Worm (Caenorhabditis elegans) whole organism, mixed stage, embryonic: ENCODE results near the gene R05D8.9.

ENCODE experiments used
- M03D4.4 ChIP-seq: sonication (generic microtip); optimal IDR thresholded peaks from 2 replicates; lab custom pipeline; 2017; ENCODE audit warnings: mild to moderate bottlenecking, missing genetic modification characterization, missing compliant biosample characterization
- bed-3 ChIP-seq: fragments of 200-800 bp; sonication (Bioruptor generic); optimal IDR thresholded peaks from 3 replicates; lab custom pipeline; 2018; ENCODE audit warnings: mild to moderate bottlenecking, missing genetic modification characterization, moderate library complexity, missing compliant biosample characterization
- blmp-1 ChIP-seq: fragments of 150-350 bp; optimal IDR thresholded peaks from 2 replicates; lab custom pipeline; 2014; ENCODE audit warnings: missing biosample characterization, missing genetic modification characterization
- ceh-39 ChIP-seq: fragments of 150-350 bp; optimal IDR thresholded peaks from 2 replicates; lab custom pipeline; 2014; ENCODE audit warnings: missing biosample characterization, missing genetic modification characterization
- ceh-43 ChIP-seq: fragments of 200-800 bp; sonication (Bioruptor generic); optimal IDR thresholded peaks from 2 replicates; lab custom pipeline; 2018; ENCODE audit warnings: mild to moderate bottlenecking, missing genetic modification characterization, moderate library complexity, missing compliant biosample characterization
- ceh-83 ChIP-seq: fragments of 200-800 bp; sonication (Bioruptor generic); optimal IDR thresholded peaks from 2 replicates; lab custom pipeline; 2018; ENCODE audit warnings: mild to moderate bottlenecking, missing genetic modification characterization, missing compliant biosample characterization
- ces-1 ChIP-seq: fragments of 150-350 bp; optimal IDR thresholded peaks from 2 replicates; lab custom pipeline; 2014; ENCODE audit warnings: missing biosample characterization, missing genetic modification reagents, missing genetic modification characterization
- cnd-1 ChIP-seq: fragments of 200-800 bp; sonication (Bioruptor generic); optimal IDR thresholded peaks from 2 replicates; lab custom pipeline; 2018; ENCODE audit warnings: mild to moderate bottlenecking, missing genetic modification characterization, missing compliant biosample characterization
- drap-1 ChIP-seq: fragments of 200-800 bp; sonication (Bioruptor generic); optimal IDR thresholded peaks from 3 replicates; lab custom pipeline; 2018; ENCODE audit warnings: mild to moderate bottlenecking, missing genetic modification characterization, missing compliant biosample characterization
- elt-1 ChIP-seq: sonication (generic microtip); optimal IDR thresholded peaks from 2 replicates; lab custom pipeline; 2017; ENCODE audit warnings: missing genetic modification characterization, mild to moderate bottlenecking, missing compliant biosample characterization, antibody characterized with exemption, moderate library complexity, borderline replicate concordance; ENCODE audit not compliant: insufficient read depth
- elt-3 ChIP-seq: fragments of 150-350 bp; optimal IDR thresholded peaks from 2 replicates; lab custom pipeline; 2014; ENCODE audit warnings: missing biosample characterization, missing genetic modification characterization
- flh-1 ChIP-seq: fragments of 200-800 bp; sonication (Bioruptor generic); optimal IDR thresholded peaks from 2 replicates; lab custom pipeline; 2018; ENCODE audit warnings: mild to moderate bottlenecking, missing genetic modification characterization, moderate library complexity, missing compliant biosample characterization
- ham-2 ChIP-seq: fragments of 200-800 bp; sonication (Bioruptor generic); optimal IDR thresholded peaks from 2 replicates; lab custom pipeline; 2018; ENCODE audit warnings: mild to moderate bottlenecking, missing genetic modification characterization, missing compliant biosample characterization
- hlh-1 ChIP-seq: fragments of 150-350 bp; optimal IDR thresholded peaks from 2 replicates; lab custom pipeline; 2014; ENCODE audit warnings: missing biosample characterization, missing genetic modification reagents, missing genetic modification characterization
- lin-32 ChIP-seq: fragments of 200-800 bp; sonication (Bioruptor generic); optimal IDR thresholded peaks from 2 replicates; lab custom pipeline; 2018; ENCODE audit warnings: mild to moderate bottlenecking, missing genetic modification characterization, missing compliant biosample characterization
- lsy-2 ChIP-seq: fragments of 150-350 bp; optimal IDR thresholded peaks from 2 replicates; lab custom pipeline; 2014; ENCODE audit warnings: missing biosample characterization, missing genetic modification characterization
- mab-5 ChIP-seq: fragments of 150-350 bp; optimal IDR thresholded peaks from 2 replicates; lab custom pipeline; 2014; ENCODE audit warnings: missing biosample characterization, missing genetic modification characterization
- mep-1 ChIP-seq: fragments of 150-350 bp; optimal IDR thresholded peaks from 2 replicates; lab custom pipeline; 2017; ENCODE audit warnings: missing biosample characterization, missing genetic modification reagents, missing genetic modification characterization, inconsistent platforms
- mls-2 ChIP-seq: sonication (generic microtip); optimal IDR thresholded peaks from 2 replicates; lab custom pipeline; 2016; ENCODE audit warnings: mild to moderate bottlenecking, missing genetic modification characterization, moderate library complexity, missing compliant biosample characterization
- nhr-12 ChIP-seq: fragments of 150-350 bp; optimal IDR thresholded peaks from 2 replicates; lab custom pipeline; 2014; ENCODE audit warnings: missing biosample characterization, missing genetic modification characterization
- nhr-2 ChIP-seq: fragments of 150-350 bp; optimal IDR thresholded peaks from 2 replicates; lab custom pipeline; 2014; ENCODE audit warnings: missing biosample characterization, missing genetic modification characterization
- nhr-237 ChIP-seq: fragments of 150-350 bp; optimal IDR thresholded peaks from 2 replicates; lab custom pipeline; 2014; ENCODE audit warnings: missing biosample characterization, missing genetic modification characterization
- nhr-76 ChIP-seq: sonication (generic microtip); optimal IDR thresholded peaks from 2 replicates; lab custom pipeline; 2017; ENCODE audit warnings: missing biosample characterization, missing genetic modification characterization
- pha-4 ChIP-seq: fragments of 150-350 bp; optimal IDR thresholded peaks from 2 replicates; lab custom pipeline; 2018; ENCODE audit warnings: missing biosample characterization, missing genetic modification reagents, missing genetic modification characterization
- sem-2 ChIP-seq: fragments of 200-800 bp; sonication (Bioruptor generic); optimal IDR thresholded peaks from 2 replicates; lab custom pipeline; 2018; ENCODE audit warnings: mild to moderate bottlenecking, missing genetic modification characterization, missing compliant biosample characterization
- snpc-4 ChIP-seq: fragments of 150-350 bp; optimal IDR thresholded peaks from 2 replicates; lab custom pipeline; 2014; ENCODE audit warnings: missing biosample characterization, missing genetic modification characterization
- sptf-1 ChIP-seq: sonication (generic microtip); optimal IDR thresholded peaks from 2 replicates; lab custom pipeline; 2017; ENCODE audit warnings: mild to moderate bottlenecking, missing genetic modification characterization, moderate library complexity, missing compliant biosample characterization
- tbx-8 ChIP-seq: fragments of 200-800 bp; sonication (Bioruptor generic); optimal IDR thresholded peaks from 2 replicates; lab custom pipeline; 2018; ENCODE audit warnings: mild to moderate bottlenecking, missing genetic modification characterization, moderate library complexity, missing compliant biosample characterization
- unc-120 ChIP-seq: sonication (generic microtip); optimal IDR thresholded peaks from 2 replicates; lab custom pipeline; 2017; ENCODE audit warnings: missing genetic modification characterization, missing compliant biosample characterization; ENCODE audit not compliant: poor library complexity, severe bottlenecking
- unc-39 ChIP-seq: fragments of 150-350 bp; optimal IDR thresholded peaks from 2 replicates; lab custom pipeline; 2014; ENCODE audit warnings: missing biosample characterization, missing genetic modification characterization
- zip-8 ChIP-seq: fragments of 150-350 bp; optimal IDR thresholded peaks from 2 replicates; lab custom pipeline; 2014; ENCODE audit warnings: missing biosample characterization, missing genetic modification characterization
- ztf-11 ChIP-seq: fragments of 150-350 bp; optimal IDR thresholded peaks from 2 replicates; lab custom pipeline; 2014; ENCODE audit warnings: missing biosample characterization, missing genetic modification characterization

The R05D8.9 gene

ce11 chrV:2763105-2763504 lies 4.3 kb downstream of the R05D8.9 start, which contains the start of gene R05D8.7:
Gene R05D8.7 (minus strand): TSS chrV:2763208.
- no peak for TF ChIP-seq zip-8

ce11 chrV:2761470-2761869 lies 5.9 kb downstream of the R05D8.9 start:
- TF ChIP-seq ceh-83 (GFP tag; lab: Kevin White, UChicago) (no peak), nhr-2 (no peak), mep-1 (no peak), bed-3 (no peak), mls-2 (tag; lab: Kevin White, UChicago) (no peak), elt-3 (no peak), cnd-1 (tag; lab: Kevin White, UChicago) (no peak), ceh-39 (tag; lab: Kevin White, UChicago) (no peak)

- TF ChIP-seq elt-3 (no peak), unc-120 (tag; lab: Kevin White, UChicago) (no peak), mep-1 (no peak), nhr-76 (tag; lab: Kevin White, UChicago) (no peak), ztf-11 (tag; lab: Kevin White, UChicago) (no peak), snpc-4 (tag; lab: Kevin White, UChicago) (no peak), elt-1 (no peak), drap-1 (no peak), ham-2 (GFP tag; lab: Kevin White, UChicago) (no peak), tbx-8 (GFP tag; lab: Kevin White, UChicago) (no peak), nhr-12 (tag; lab: Kevin White, UChicago) (no peak), flh-1 (no peak), M03D4.4 (tag; lab: Kevin White, UChicago) (no peak), ces-1 (GFP tag; lab: Kevin White, UChicago) (no peak), bed-3 (no peak), pha-4 (tag; lab: Kevin White, UChicago) (no peak), lsy-2 (no peak), unc-39 (tag; lab: Kevin White, UChicago) (no peak), hlh-1 (tag; lab: Kevin White, UChicago) (no peak), blmp-1 (tag; lab: Kevin White, UChicago) (no peak)
Measured at ce11 chrV:2759456-2759855, 7.9 kb downstream of the R05D8.9 start, which contains the start of gene srg-58. Gene srg-58 (minus strand): TSS chrV:2759556.

- TF ChIP-seq unc-120 (tag; lab: Kevin White, UChicago) (no peak), sem-2 (no peak), lin-32 (GFP tag; lab: Kevin White, UChicago) (no peak), nhr-12 (tag; lab: Kevin White, UChicago) (no peak), flh-1 (no peak), elt-1 (no peak), unc-39 (tag; lab: Kevin White, UChicago) (no peak)
Measured at ce11 chrV:2758437-2758836, 8.9 kb downstream of the R05D8.9 start.

- no peak for TF ChIP-seq pha-4 (tag; lab: Kevin White, UChicago)
- no peak for TF ChIP-seq ceh-43 (GFP tag; lab: Kevin White, UChicago)
- no peak for TF ChIP-seq drap-1
- TF ChIP-seq sptf-1: no peak
- TF ChIP-seq ces-1 (GFP tag; lab: Kevin White, UChicago): no peak
- TF ChIP-seq zip-8: no peak
- no peak for TF ChIP-seq sem-2
- TF ChIP-seq mep-1: no peak
- TF ChIP-seq lsy-2: no peak
- no peak for TF ChIP-seq mab-5
- TF ChIP-seq unc-39 (tag; lab: Kevin White, UChicago): no peak
Measured at ce11 chrV:2757226-2757893, 10.0 kb downstream of the R05D8.9 start, which contains the start of gene srx-28. Gene srx-28 (minus strand): TSS chrV:2757276.

ce11 chrV:2753007-2753406 lies 14.4 kb downstream of the R05D8.9 start, which contains the start of gene srx-26:
Gene srx-26 (minus strand): TSS chrV:2753107.
- no peak for TF ChIP-seq sem-2
- no peak for TF ChIP-seq nhr-12 (tag; lab: Kevin White, UChicago)
- no peak for TF ChIP-seq unc-39 (tag; lab: Kevin White, UChicago)
- TF ChIP-seq nhr-237 (tag; lab: Kevin White, UChicago): no peak
- TF ChIP-seq ztf-11 (tag; lab: Kevin White, UChicago): no peak
